Worm (Caenorhabditis elegans) whole organism, midembryonic: ENCODE measurements around the gene pah-1.

Experiments used
- T22C8.4 ChIP-seq: fragments of 200-800 bp; sonication (Bioruptor generic); IDR thresholded peaks from 2 replicates; pipeline ENCODE4 v1.3.6; 2022; ENCODE audit warnings: missing genetic modification characterization, missing compliant biosample characterization
- cog-1 ChIP-seq: sonication (generic microtip); optimal IDR thresholded peaks from 2 replicates; lab custom pipeline; 2016; ENCODE audit warnings: missing genetic modification characterization, missing compliant biosample characterization
- flt-1 ChIP-seq: fragments of 200-800 bp; sonication (Bioruptor generic); IDR thresholded peaks from 2 replicates; pipeline ENCODE4 v1.3.6; 2022; ENCODE audit warnings: missing genetic modification characterization, missing compliant biosample characterization
- klf-2 ChIP-seq: fragments of 200-800 bp; sonication (Bioruptor generic); conservative IDR thresholded peaks from 2 replicates; pipeline ENCODE4 v1.3.6; 2022; ENCODE audit warnings: missing genetic modification reagents, missing genetic modification characterization, missing compliant biosample characterization
- med-1 ChIP-seq: sonication (generic microtip); optimal IDR thresholded peaks from 2 replicates; lab custom pipeline; 2017; ENCODE audit warnings: missing genetic modification characterization, mild to moderate bottlenecking, missing compliant biosample characterization, antibody characterized with exemption, missing genetic modification reagents; ENCODE audit not compliant: insufficient read depth
- ref-1 ChIP-seq: fragments of 200-800 bp; sonication (Bioruptor generic); conservative IDR thresholded peaks from 2 replicates; pipeline ENCODE4 v1.3.6; 2022; ENCODE audit warnings: missing genetic modification reagents, missing genetic modification characterization, missing compliant biosample characterization
- tab-1 ChIP-seq: fragments of 200-800 bp; sonication (Bioruptor generic); IDR thresholded peaks from 2 replicates; pipeline ENCODE4 v1.3.6; 2022; ENCODE audit warnings: missing genetic modification characterization, missing compliant biosample characterization
- ztf-23 ChIP-seq: fragments of 200-800 bp; sonication (Bioruptor generic); IDR thresholded peaks from 2 replicates; pipeline ENCODE4 v1.3.6; 2022; ENCODE audit warnings: missing genetic modification reagents, missing genetic modification characterization, missing compliant biosample characterization
- ztf-29 ChIP-seq: fragments of 200-800 bp; sonication (Bioruptor generic); IDR thresholded peaks from 2 replicates; pipeline ENCODE4 v1.3.6; 2022; ENCODE audit warnings: missing genetic modification reagents, missing genetic modification characterization, missing compliant biosample characterization

The pah-1 gene

ce11 chrII:8766897-8767296 is at the start of gene pah-1:
Gene pah-1, minus strand, starts transcription at chrII:8766997.
- no peak for TF ChIP-seq ref-1
- no peak for TF ChIP-seq T22C8.4 (GFP tag; lab: Robert Waterston, UW)
- no peak for TF ChIP-seq cog-1 (tag; lab: Kevin White, UChicago)
- TF ChIP-seq ztf-23 (GFP tag; lab: Robert Waterston, UW): no peak
- TF ChIP-seq ztf-29 (GFP tag; lab: Robert Waterston, UW): no peak
- TF ChIP-seq med-1 (GFP tag; lab: Kevin White, UChicago): no peak
- TF ChIP-seq tab-1: no peak
- TF ChIP-seq klf-2 (GFP tag; lab: Robert Waterston, UW): no peak
- no peak for TF ChIP-seq flt-1 (GFP tag; lab: Robert Waterston, UW)

ce11 chrII:8814231-8814630 is 47.4 kb upstream of the pah-1 start:
- TF ChIP-seq ztf-23 (GFP tag; lab: Robert Waterston, UW) (no peak), klf-2 (GFP tag; lab: Robert Waterston, UW) (no peak), flt-1 (GFP tag; lab: Robert Waterston, UW) (no peak), ref-1 (no peak), cog-1 (tag; lab: Kevin White, UChicago) (no peak), med-1 (GFP tag; lab: Kevin White, UChicago) (no peak), tab-1 (no peak), T22C8.4 (GFP tag; lab: Robert Waterston, UW) (no peak), ztf-29 (GFP tag; lab: Robert Waterston, UW) (no peak)

DNA sequence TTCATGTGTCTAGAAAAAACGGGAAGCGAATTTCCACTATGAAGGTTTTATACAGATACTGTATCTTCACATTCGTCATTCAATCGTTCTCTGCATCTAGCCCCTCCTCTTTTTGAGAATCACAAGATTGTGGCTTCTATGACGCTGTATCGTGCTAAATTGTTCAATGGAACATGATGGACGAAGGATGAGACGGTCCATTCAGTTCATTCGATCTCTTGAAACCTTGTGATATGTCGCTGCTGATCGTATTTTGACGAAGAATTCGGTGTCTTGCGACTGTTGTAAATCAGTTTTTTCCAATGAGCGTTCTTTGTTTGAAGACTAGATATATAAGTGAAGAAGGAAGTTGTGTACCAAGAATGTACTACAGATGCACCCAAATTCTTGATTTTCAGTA is 46.9 kb upstream of the pah-1 start:
- TF ChIP-seq tab-1 (no peak), klf-2 (GFP tag; lab: Robert Waterston, UW) (no peak), cog-1 (tag; lab: Kevin White, UChicago) (no peak), ztf-29 (GFP tag; lab: Robert Waterston, UW) (no peak), ztf-23 (GFP tag; lab: Robert Waterston, UW) (no peak), med-1 (GFP tag; lab: Kevin White, UChicago) (no peak), flt-1 (GFP tag; lab: Robert Waterston, UW) (no peak), T22C8.4 (GFP tag; lab: Robert Waterston, UW) (no peak), ref-1 (no peak)

DNA sequence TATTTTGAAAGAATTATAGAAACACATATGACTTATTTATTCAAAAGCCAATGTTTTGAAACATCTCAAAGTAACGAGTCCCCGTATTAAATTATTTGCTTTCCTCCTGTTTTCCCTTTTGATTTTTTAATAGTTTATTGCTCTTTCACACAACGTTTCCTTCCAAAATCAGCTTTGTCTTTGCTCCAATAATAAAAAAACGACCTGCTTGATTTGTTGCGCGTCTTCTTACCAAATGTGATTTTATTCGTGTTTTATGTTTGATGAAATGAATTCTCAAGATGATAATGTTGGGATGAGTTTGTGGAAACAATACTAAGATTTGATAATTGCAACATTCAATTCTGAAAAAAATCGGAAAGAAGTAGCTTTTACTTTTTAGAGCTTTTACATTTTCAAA is 45.5 kb upstream of the pah-1 start:
- TF ChIP-seq med-1 (GFP tag; lab: Kevin White, UChicago): no peak
- no peak for TF ChIP-seq cog-1 (tag; lab: Kevin White, UChicago)
- TF ChIP-seq flt-1 (GFP tag; lab: Robert Waterston, UW): no peak
- TF ChIP-seq tab-1: no peak
- no peak for TF ChIP-seq ref-1
- TF ChIP-seq T22C8.4 (GFP tag; lab: Robert Waterston, UW): no peak
- no peak for TF ChIP-seq ztf-29 (GFP tag; lab: Robert Waterston, UW)
- TF ChIP-seq ztf-23 (GFP tag; lab: Robert Waterston, UW): no peak
- TF ChIP-seq klf-2 (GFP tag; lab: Robert Waterston, UW): no peak

DNA sequence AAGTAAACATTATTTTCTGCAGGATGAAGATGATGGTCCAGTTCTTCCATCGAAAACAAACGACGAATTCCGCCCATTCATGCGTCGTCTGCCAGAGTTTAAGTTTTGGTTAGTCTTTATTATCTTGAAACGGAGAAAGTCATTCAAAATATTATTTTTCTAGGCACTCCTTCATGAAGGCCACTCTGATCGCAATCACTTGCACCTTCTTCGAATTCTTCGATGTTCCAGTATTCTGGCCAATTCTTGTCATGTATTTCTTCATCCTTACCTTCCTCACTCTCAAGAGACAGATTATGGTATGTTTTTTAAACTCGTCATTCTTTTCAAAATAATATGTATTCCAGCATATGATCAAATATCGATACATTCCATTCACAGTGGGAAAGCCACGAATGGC is 45.0 kb upstream of the pah-1 start:
- TF ChIP-seq flt-1 (GFP tag; lab: Robert Waterston, UW) (no peak), klf-2 (GFP tag; lab: Robert Waterston, UW) (no peak), med-1 (GFP tag; lab: Kevin White, UChicago) (no peak), ztf-29 (GFP tag; lab: Robert Waterston, UW) (no peak), ztf-23 (GFP tag; lab: Robert Waterston, UW) (no peak), ref-1 (no peak), tab-1 (no peak), T22C8.4 (GFP tag; lab: Robert Waterston, UW) (no peak), cog-1 (tag; lab: Kevin White, UChicago) (no peak)

ce11 chrII:8810679-8811413 is 44.0 kb upstream of the pah-1 start, which contains the start of the genes F46C5.9 and rer-1:
Gene F46C5.9, minus strand, starts transcription at chrII:8810729.
Gene rer-1, plus strand, starts transcription at chrII:8811370.
- TF ChIP-seq T22C8.4 (GFP tag; lab: Robert Waterston, UW) (no peak), ztf-23 (GFP tag; lab: Robert Waterston, UW) (no peak), cog-1 (tag; lab: Kevin White, UChicago) (no peak), med-1 (GFP tag; lab: Kevin White, UChicago) (no peak), flt-1 (GFP tag; lab: Robert Waterston, UW) (no peak), tab-1 (no peak), ztf-29 (GFP tag; lab: Robert Waterston, UW) (no peak), ref-1 (no peak)

ce11 chrII:8808482-8808881 is 41.7 kb upstream of the pah-1 start, which contains the start of gene F07H5.10:
Gene F07H5.10, minus strand, starts transcription at chrII:8808582.
- TF ChIP-seq med-1 (GFP tag; lab: Kevin White, UChicago): no peak
- no peak for TF ChIP-seq ref-1
- no peak for TF ChIP-seq klf-2 (GFP tag; lab: Robert Waterston, UW)
- TF ChIP-seq ztf-23 (GFP tag; lab: Robert Waterston, UW): no peak
- TF ChIP-seq ztf-29 (GFP tag; lab: Robert Waterston, UW): no peak
- no peak for TF ChIP-seq tab-1
- no peak for TF ChIP-seq flt-1 (GFP tag; lab: Robert Waterston, UW)
- no peak for TF ChIP-seq cog-1 (tag; lab: Kevin White, UChicago)
- TF ChIP-seq T22C8.4 (GFP tag; lab: Robert Waterston, UW): no peak

DNA sequence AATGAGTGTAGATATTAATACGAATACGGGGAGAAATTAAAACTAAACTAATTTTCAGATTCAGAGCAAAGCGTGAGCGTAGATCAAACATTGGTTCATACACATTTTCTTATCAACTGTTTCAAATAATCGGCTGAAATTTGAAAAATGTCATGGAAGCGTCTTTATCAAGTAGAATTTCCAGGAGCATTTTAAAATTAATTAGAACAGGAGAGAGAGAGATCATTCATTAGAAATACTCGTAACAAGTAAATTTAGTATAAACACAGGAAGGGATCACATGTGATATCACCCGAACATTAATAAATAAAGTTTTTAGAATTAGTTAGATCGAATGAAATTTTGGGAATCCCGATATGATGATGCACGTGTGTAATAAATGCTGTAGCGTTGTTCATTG is 40.1 kb upstream of the pah-1 start, which contains the start of gene pho-13:
pho-13 (minus strand) TSS at position 101 of the 400 bp plus-strand sequence.
- no peak for TF ChIP-seq T22C8.4 (GFP tag; lab: Robert Waterston, UW)
- no peak for TF ChIP-seq med-1 (GFP tag; lab: Kevin White, UChicago)
- TF ChIP-seq klf-2 (GFP tag; lab: Robert Waterston, UW): no peak
- TF ChIP-seq cog-1 (tag; lab: Kevin White, UChicago): no peak
- no peak for TF ChIP-seq tab-1
- no peak for TF ChIP-seq flt-1 (GFP tag; lab: Robert Waterston, UW)
- no peak for TF ChIP-seq ref-1
- no peak for TF ChIP-seq ztf-23 (GFP tag; lab: Robert Waterston, UW)
- TF ChIP-seq ztf-29 (GFP tag; lab: Robert Waterston, UW): no peak

DNA sequence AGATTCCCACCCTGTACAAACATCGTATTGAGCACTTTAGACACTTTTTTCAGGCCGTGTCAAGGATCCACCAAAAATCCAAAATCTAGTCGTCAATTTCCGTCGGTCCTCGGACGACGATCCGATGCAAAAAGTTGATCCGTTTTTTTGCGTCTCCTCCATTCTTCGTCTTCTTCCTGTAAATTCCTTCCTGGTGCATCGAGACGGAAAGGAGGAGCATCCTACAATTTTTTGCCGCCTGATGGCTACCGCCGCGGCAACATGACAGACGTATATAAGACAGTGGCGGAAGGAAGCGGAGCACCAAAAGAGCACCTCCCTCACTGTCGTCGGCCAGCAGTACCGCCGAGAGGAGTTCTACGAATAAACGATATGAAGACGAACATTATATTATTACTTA is 34.0 kb upstream of the pah-1 start, which contains the start of gene appg-2:
appg-2 (plus strand) TSS at position 301 of the 400 bp plus-strand sequence.
- no peak for TF ChIP-seq T22C8.4 (GFP tag; lab: Robert Waterston, UW)
- TF ChIP-seq ztf-23 (GFP tag; lab: Robert Waterston, UW): no peak
- no peak for TF ChIP-seq cog-1 (tag; lab: Kevin White, UChicago)
- no peak for TF ChIP-seq med-1 (GFP tag; lab: Kevin White, UChicago)
- TF ChIP-seq flt-1 (GFP tag; lab: Robert Waterston, UW): no peak
- TF ChIP-seq ztf-29 (GFP tag; lab: Robert Waterston, UW): no peak
- no peak for TF ChIP-seq klf-2 (GFP tag; lab: Robert Waterston, UW)
- TF ChIP-seq tab-1: no peak
